Fruit fly (Drosophila melanogaster) whole organism, pupa: ENCODE measurements around the gene Noa36.

Source experiments
- CG10348 ChIP-seq: fragments of 200-800 bp; sonication (Bioruptor generic); IDR thresholded peaks from 2 replicates; pipeline ENCODE4 v1.3.6; 2022; ENCODE audit warnings: missing biosample characterization, missing genetic modification characterization
- CG12605 ChIP-seq: fragments of 200-800 bp; sonication (Bioruptor generic); IDR thresholded peaks from 2 replicates; pipeline ENCODE4 v1.3.6; 2022; ENCODE audit warnings: missing biosample characterization, missing genetic modification characterization
- CG15710 ChIP-seq: fragments of 200-800 bp; sonication (Bioruptor generic); optimal IDR thresholded peaks from 2 replicates; lab custom pipeline; 2018; ENCODE audit warnings: missing biosample characterization, mild to moderate bottlenecking, missing genetic modification characterization, moderate library complexity
- CG17806 ChIP-seq: fragments of 200-800 bp; sonication (Bioruptor generic); optimal IDR thresholded peaks from 2 replicates; lab custom pipeline; 2018; ENCODE audit warnings: missing biosample characterization, mild to moderate bottlenecking, missing genetic modification characterization, moderate library complexity
- CG34367 ChIP-seq: fragments of 200-800 bp; sonication (Bioruptor generic); optimal IDR thresholded peaks from 2 replicates; lab custom pipeline; 2018; ENCODE audit warnings: missing biosample characterization, mild to moderate bottlenecking, missing genetic modification characterization
- CG4496 ChIP-seq: fragments of 200-800 bp; sonication (Bioruptor generic); IDR thresholded peaks from 3 replicates; pipeline ENCODE4 v1.3.6; 2022; ENCODE audit warnings: missing biosample characterization, missing genetic modification characterization
- CG8301 ChIP-seq: fragments of 200-800 bp; sonication (Bioruptor generic); optimal IDR thresholded peaks from 2 replicates; lab custom pipeline; 2018; ENCODE audit warnings: missing biosample characterization, mild to moderate bottlenecking, missing genetic modification characterization
- EcR ChIP-seq: fragments of 200-800 bp; sonication (Bioruptor generic); optimal IDR thresholded peaks from 3 replicates; lab custom pipeline; 2019; ENCODE audit warnings: missing biosample characterization, missing genetic modification characterization, mild to moderate bottlenecking, moderate library complexity, missing genetic modification reagents
- Pif1A ChIP-seq: fragments of 200-800 bp; sonication (Bioruptor generic); optimal IDR thresholded peaks from 3 replicates; lab custom pipeline; 2016; ENCODE audit warnings: missing biosample characterization, missing genetic modification characterization
- Pif1B ChIP-seq: fragments of 200-800 bp; sonication (Bioruptor generic); optimal IDR thresholded peaks from 3 replicates; lab custom pipeline; 2016; ENCODE audit warnings: missing biosample characterization, missing genetic modification characterization
- Snoo ChIP-seq: fragments of 200-800 bp; sonication (Bioruptor generic); optimal IDR thresholded peaks from 3 replicates; lab custom pipeline; 2017; ENCODE audit warnings: missing biosample characterization, mild to moderate bottlenecking, missing genetic modification characterization, inconsistent platforms
- fd96Ca ChIP-seq: fragments of 200-800 bp; sonication (Bioruptor generic); IDR thresholded peaks from 3 replicates; pipeline ENCODE4 v1.3.6; 2022; ENCODE audit warnings: missing biosample characterization, missing genetic modification characterization
- gl ChIP-seq: fragments of 200-800 bp; sonication (Bioruptor generic); optimal IDR thresholded peaks from 2 replicates; lab custom pipeline; 2018; ENCODE audit warnings: missing biosample characterization, mild to moderate bottlenecking, missing genetic modification characterization
- rn ChIP-seq: fragments of 200-800 bp; sonication (Bioruptor generic); IDR thresholded peaks from 2 replicates; pipeline ENCODE4 v1.3.6; 2022; ENCODE audit warnings: missing biosample characterization, missing genetic modification characterization

DNA sequence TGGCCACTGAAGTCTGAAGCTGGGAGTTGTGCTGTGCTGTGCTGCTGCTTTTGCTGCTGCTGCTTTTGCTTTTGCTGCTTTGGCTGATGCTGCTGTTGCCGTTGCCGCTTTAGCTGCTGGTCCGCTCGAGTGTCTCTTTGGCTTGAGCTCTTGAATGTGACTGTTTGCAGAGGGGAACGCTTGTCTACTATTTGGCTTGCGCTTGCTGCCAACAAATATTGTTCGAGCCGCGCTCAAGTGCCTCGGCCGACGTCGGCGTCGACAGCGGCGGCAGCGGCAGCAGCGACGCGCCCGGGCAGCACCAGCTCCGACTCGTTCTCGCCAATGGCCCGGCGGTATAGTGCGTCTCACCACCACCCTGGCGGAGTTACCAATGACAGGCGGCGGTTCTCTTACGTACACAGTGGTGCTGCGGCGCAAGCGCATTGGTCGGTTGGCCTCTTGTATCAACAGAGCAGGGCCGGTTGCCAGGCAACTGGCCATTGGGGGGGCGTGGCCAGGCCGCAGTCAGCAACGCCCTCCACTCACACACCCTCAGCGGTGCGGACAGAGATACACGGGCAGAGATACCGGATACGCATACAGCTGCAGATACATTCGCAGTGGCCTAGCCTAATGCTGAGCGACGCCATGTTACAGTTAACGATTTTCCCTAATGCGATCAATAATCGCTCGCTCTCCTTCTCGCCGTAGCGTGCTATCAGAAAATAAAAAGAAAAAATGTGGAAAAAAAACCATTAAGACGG lies 13.8 kb downstream of the Noa36 start, which contains the start of gene fkh:
- TF ChIP-seq CG34367 (tag; lab: Kevin White, UChicago) (no peak), CG10348 (GFP tag; lab: Robert Waterston, UW) (no peak), EcR (GFP tag; lab: Kevin White, UChicago) (no peak), CG8301 (tag; lab: Kevin White, UChicago) (peak; percentile 19), Snoo (tag; lab: Kevin White, UChicago) (peak; percentile 70), rn (no peak), fd96Ca (peak; percentile 78; the same call in 2 of the 3 replicates), CG4496 (GFP tag; lab: Robert Waterston, UW) (peak; percentile 67; the same call in 2 of the 3 replicates), CG17806 (no peak), gl (peak; percentile 68), CG15710 (tag; lab: Kevin White, UChicago) (peak; percentile 4), Pif1A (GFP tag; lab: Kevin White, UChicago) (peak; percentile 74), Pif1B (GFP tag; lab: Kevin White, UChicago) (peak; percentile 66), CG12605 (GFP tag; lab: Robert Waterston, UW) (0 out of 2 replicates have a peak, but pooled peaks have one; percentile 25)
